Worm (Caenorhabditis elegans) whole organism, early embryonic: ENCODE measurements around the gene cysl-2.

ENCODE experiments used
- B0310.2 ChIP-seq: sonication (generic microtip); optimal IDR thresholded peaks from 2 replicates; lab custom pipeline; 2016; ENCODE audit warnings: mild to moderate bottlenecking, missing genetic modification characterization, missing compliant biosample characterization
- F13C5.2 ChIP-seq: sonication (generic microtip); optimal IDR thresholded peaks from 2 replicates; lab custom pipeline; 2017; ENCODE audit warnings: mild to moderate bottlenecking, missing genetic modification characterization, inconsistent platforms, missing compliant biosample characterization
- aly-1 ChIP-seq: sonication (generic microtip); optimal IDR thresholded peaks from 2 replicates; lab custom pipeline; 2016; ENCODE audit warnings: missing genetic modification characterization, missing compliant biosample characterization
- ama-1 ChIP-seq: fragments of 150-350 bp; optimal IDR thresholded peaks from 2 replicates; lab custom pipeline; 2014
- ceh-13 ChIP-seq: fragments of 200-800 bp; sonication (Bioruptor generic); optimal IDR thresholded peaks from 2 replicates; lab custom pipeline; 2018; ENCODE audit warnings: mild to moderate bottlenecking, missing genetic modification characterization, missing compliant biosample characterization
- ceh-36 ChIP-seq: sonication (generic microtip); optimal IDR thresholded peaks from 2 replicates; lab custom pipeline; 2016; ENCODE audit warnings: missing genetic modification characterization, inconsistent platforms, missing compliant biosample characterization
- ets-7 ChIP-seq: sonication (generic microtip); optimal IDR thresholded peaks from 2 replicates; lab custom pipeline; 2016; ENCODE audit warnings: missing genotype, missing genetic modification characterization, missing compliant biosample characterization
- flt-1 ChIP-seq: fragments of 200-800 bp; sonication (Bioruptor generic); IDR thresholded peaks from 2 replicates; pipeline ENCODE4 v1.3.6; 2022; ENCODE audit warnings: missing genetic modification characterization, missing compliant biosample characterization
- hmbx-1 ChIP-seq: sonication (generic microtip); optimal IDR thresholded peaks from 2 replicates; lab custom pipeline; 2016; ENCODE audit warnings: mild to moderate bottlenecking, missing genetic modification characterization, missing compliant biosample characterization
- hmg-4 ChIP-seq: fragments of 200-800 bp; sonication (Bioruptor generic); optimal IDR thresholded peaks from 2 replicates; lab custom pipeline; 2018; ENCODE audit warnings: mild to moderate bottlenecking, missing genetic modification characterization, missing compliant biosample characterization
- hnd-1 ChIP-seq: sonication (generic microtip); optimal IDR thresholded peaks from 2 replicates; lab custom pipeline; 2016; ENCODE audit warnings: missing genetic modification characterization, missing compliant biosample characterization
- pes-1 ChIP-seq: fragments of 200-800 bp; sonication (Bioruptor generic); IDR thresholded peaks from 2 replicates; pipeline ENCODE4 v1.3.6; 2022; ENCODE audit warnings: missing genetic modification reagents, missing genetic modification characterization, missing compliant biosample characterization
- scrt-1 ChIP-seq: fragments of 200-800 bp; sonication (Bioruptor generic); IDR thresholded peaks from 2 replicates; pipeline ENCODE4 v1.3.6; 2022; ENCODE audit warnings: missing genetic modification characterization, missing compliant biosample characterization
- sea-1 ChIP-seq: fragments of 200-800 bp; sonication (Bioruptor generic); conservative IDR thresholded peaks from 2 replicates; pipeline ENCODE4 v1.3.6; 2022; ENCODE audit warnings: missing genetic modification characterization, missing compliant biosample characterization
- tbx-11 ChIP-seq: fragments of 200-800 bp; sonication (Bioruptor generic); IDR thresholded peaks from 2 replicates; pipeline ENCODE4 v1.3.6; 2022; ENCODE audit warnings: missing genetic modification characterization, missing compliant biosample characterization
- tbx-37 ChIP-seq: fragments of 200-800 bp; sonication (Bioruptor generic); conservative IDR thresholded peaks from 2 replicates; pipeline ENCODE4 v1.3.6; 2022; ENCODE audit warnings: missing genetic modification reagents, missing genetic modification characterization, missing compliant biosample characterization
- tra-4 ChIP-seq: sonication (generic microtip); optimal IDR thresholded peaks from 2 replicates; lab custom pipeline; 2017; ENCODE audit warnings: missing genetic modification characterization, missing compliant biosample characterization

The cysl-2 gene

DNA sequence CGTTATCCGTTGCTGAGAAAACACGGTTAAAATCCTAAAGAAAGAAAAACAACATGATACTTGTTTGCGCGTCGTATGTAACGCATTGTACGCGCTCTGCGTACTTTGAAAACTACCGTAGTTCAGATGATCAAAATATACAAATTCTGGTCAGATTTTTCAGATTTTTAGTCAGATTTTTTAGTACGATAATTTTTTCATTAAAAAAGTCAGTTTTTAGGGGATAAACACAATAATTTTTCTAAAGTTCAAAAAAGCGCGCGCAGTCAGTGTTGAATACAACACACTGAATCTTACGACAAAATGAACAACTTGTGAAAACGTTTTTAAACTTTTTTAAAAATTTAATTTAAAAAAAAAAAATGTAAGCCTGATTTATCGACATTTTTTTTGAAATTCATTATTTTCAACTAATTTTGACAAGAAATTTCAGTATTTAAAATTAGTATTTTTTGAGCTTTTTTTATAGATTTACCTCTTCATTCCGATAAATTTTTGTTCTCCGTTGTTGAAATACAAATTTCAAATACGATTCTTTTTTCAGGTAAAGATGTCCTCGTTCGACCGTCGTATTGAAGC is 29.5 kb upstream of the cysl-2 start, which contains the start of gene pot-2:
pot-2 (plus strand) TSS at position 529 of the 579 bp plus-strand sequence.
- TF ChIP-seq ets-7 (no peak), sea-1 (GFP tag; lab: Robert Waterston, UW) (no peak), aly-1 (no peak), pes-1 (no peak), tbx-37 (GFP tag; lab: Robert Waterston, UW) (no peak), ama-1 (lab: Kevin White, UChicago) (no peak), B0310.2 (no peak), hmbx-1 (tag; lab: Kevin White, UChicago) (no peak), hnd-1 (tag; lab: Kevin White, UChicago) (no peak), ceh-36 (no peak), ceh-13 (GFP tag; lab: Kevin White, UChicago) (no peak), scrt-1 (GFP tag; lab: Robert Waterston, UW) (no peak), tbx-11 (no peak), hmg-4 (GFP tag; lab: Kevin White, UChicago) (no peak), F13C5.2 (tag; lab: Kevin White, UChicago) (no peak), tra-4 (tag; lab: Kevin White, UChicago) (no peak), flt-1 (GFP tag; lab: Robert Waterston, UW) (no peak)

- TF ChIP-seq flt-1 (GFP tag; lab: Robert Waterston, UW) (no peak), hnd-1 (tag; lab: Kevin White, UChicago) (no peak), B0310.2 (no peak), hmbx-1 (tag; lab: Kevin White, UChicago) (no peak), tra-4 (tag; lab: Kevin White, UChicago) (no peak), pes-1 (no peak), hmg-4 (GFP tag; lab: Kevin White, UChicago) (no peak), ets-7 (no peak), sea-1 (GFP tag; lab: Robert Waterston, UW) (no peak), tbx-11 (no peak), aly-1 (no peak), ceh-13 (GFP tag; lab: Kevin White, UChicago) (no peak), F13C5.2 (tag; lab: Kevin White, UChicago) (no peak), ama-1 (lab: Kevin White, UChicago) (no peak), ceh-36 (no peak), tbx-37 (GFP tag; lab: Robert Waterston, UW) (no peak)
Observed at ce11 chrII:14523070-14523572, 28.9 kb upstream of the cysl-2 start, which contains the start of gene btb-20. Gene btb-20, minus strand, starts transcription at chrII:14523522.

DNA sequence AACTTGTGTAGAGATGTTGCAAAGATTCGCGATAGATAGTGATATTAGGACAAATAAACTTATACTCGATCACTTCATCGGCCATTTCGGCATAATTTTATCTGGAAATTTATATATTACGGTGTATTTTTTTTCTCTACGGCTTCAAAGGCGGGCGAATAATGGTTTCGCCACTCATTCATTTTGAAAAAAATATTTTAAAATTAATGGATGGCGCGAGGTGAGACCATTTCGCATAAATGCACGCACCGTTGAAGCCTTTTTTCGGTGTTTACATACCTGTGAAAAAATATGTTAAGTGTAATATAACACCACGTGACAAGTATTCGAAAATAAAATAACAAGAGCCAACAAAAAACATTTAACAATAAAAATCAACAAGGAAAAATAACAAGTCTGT is 27.8 kb upstream of the cysl-2 start, which contains the start of gene btb-19:
btb-19 (minus strand) TSS at position 101 of the 400 bp plus-strand sequence.
- TF ChIP-seq ceh-13 (GFP tag; lab: Kevin White, UChicago) (no peak), sea-1 (GFP tag; lab: Robert Waterston, UW) (no peak), ama-1 (lab: Kevin White, UChicago) (no peak), ceh-36 (no peak), tbx-37 (GFP tag; lab: Robert Waterston, UW) (no peak), hmg-4 (GFP tag; lab: Kevin White, UChicago) (no peak), hnd-1 (tag; lab: Kevin White, UChicago) (no peak), F13C5.2 (tag; lab: Kevin White, UChicago) (no peak), pes-1 (no peak), tra-4 (tag; lab: Kevin White, UChicago) (no peak), scrt-1 (GFP tag; lab: Robert Waterston, UW) (no peak), aly-1 (no peak), ets-7 (no peak), flt-1 (GFP tag; lab: Robert Waterston, UW) (no peak), hmbx-1 (tag; lab: Kevin White, UChicago) (no peak), tbx-11 (no peak), B0310.2 (no peak)

ce11 chrII:14515017-14515416 is 20.8 kb upstream of the cysl-2 start, which contains the start of gene K10H10.9:
Gene K10H10.9, minus strand, starts transcription at chrII:14515117.
- TF ChIP-seq hmg-4 (GFP tag; lab: Kevin White, UChicago) (no peak), flt-1 (GFP tag; lab: Robert Waterston, UW) (no peak), ama-1 (lab: Kevin White, UChicago) (no peak), hmbx-1 (tag; lab: Kevin White, UChicago) (no peak), tbx-11 (no peak), ets-7 (no peak), sea-1 (GFP tag; lab: Robert Waterston, UW) (no peak), B0310.2 (no peak)

- no peak for TF ChIP-seq tbx-37 (GFP tag; lab: Robert Waterston, UW)
- TF ChIP-seq hmbx-1 (tag; lab: Kevin White, UChicago) = no peak
- no peak for TF ChIP-seq ets-7
- no peak for TF ChIP-seq flt-1 (GFP tag; lab: Robert Waterston, UW)
- no peak for TF ChIP-seq pes-1
- no peak for TF ChIP-seq B0310.2
- TF ChIP-seq tbx-11 = no peak
- TF ChIP-seq hnd-1 (tag; lab: Kevin White, UChicago) = no peak
- no peak for TF ChIP-seq F13C5.2 (tag; lab: Kevin White, UChicago)
- TF ChIP-seq ama-1 (lab: Kevin White, UChicago) = no peak
- no peak for TF ChIP-seq sea-1 (GFP tag; lab: Robert Waterston, UW)
- TF ChIP-seq tra-4 (tag; lab: Kevin White, UChicago) = no peak
- TF ChIP-seq hmg-4 (GFP tag; lab: Kevin White, UChicago) = no peak
Observed at ce11 chrII:14511189-14511588, 16.9 kb upstream of the cysl-2 start, which contains the start of gene K10H10.13. Gene K10H10.13, minus strand, starts transcription at chrII:14511289.

- no peak for TF ChIP-seq hmbx-1 (tag; lab: Kevin White, UChicago)
- no peak for TF ChIP-seq F13C5.2 (tag; lab: Kevin White, UChicago)
- TF ChIP-seq tra-4 (tag; lab: Kevin White, UChicago) = no peak
- no peak for TF ChIP-seq hnd-1 (tag; lab: Kevin White, UChicago)
- TF ChIP-seq sea-1 (GFP tag; lab: Robert Waterston, UW) = no peak
- TF ChIP-seq B0310.2 = no peak
- no peak for TF ChIP-seq scrt-1 (GFP tag; lab: Robert Waterston, UW)
- no peak for TF ChIP-seq ets-7
- TF ChIP-seq tbx-37 (GFP tag; lab: Robert Waterston, UW) = no peak
- TF ChIP-seq ama-1 (lab: Kevin White, UChicago) = no peak
- no peak for TF ChIP-seq flt-1 (GFP tag; lab: Robert Waterston, UW)
- TF ChIP-seq ceh-36 = no peak
- no peak for TF ChIP-seq ceh-13 (GFP tag; lab: Kevin White, UChicago)
- no peak for TF ChIP-seq aly-1
- no peak for TF ChIP-seq pes-1
- no peak for TF ChIP-seq hmg-4 (GFP tag; lab: Kevin White, UChicago)
- no peak for TF ChIP-seq tbx-11
Observed at ce11 chrII:14510162-14510561, 15.9 kb upstream of the cysl-2 start.
